Fruit fly (Drosophila melanogaster) whole organism, embryonic: Measurements from ENCODE around the gene NK7.1.

Experiments used
- ATbp ChIP-seq: fragments of 200-800 bp; sonication (Bioruptor generic); optimal IDR thresholded peaks from 2 replicates; lab custom pipeline; 2017; ENCODE audit warnings: missing biosample characterization, mild to moderate bottlenecking, missing genetic modification characterization, missing genetic modification reagents
- Aef1 ChIP-seq: fragments of 200-800 bp; sonication (Bioruptor generic); IDR thresholded peaks from 3 replicates; pipeline ENCODE4 v1.3.6; 2022; ENCODE audit warnings: missing biosample characterization, missing genetic modification characterization
- Bdp1 ChIP-seq: fragments of 200-800 bp; sonication (Bioruptor generic); optimal IDR thresholded peaks from 3 replicates; lab custom pipeline; 2016; ENCODE audit warnings: missing biosample characterization, missing genetic modification characterization
- Bgb ChIP-seq: fragments of 200-800 bp; sonication (Bioruptor generic); IDR thresholded peaks from 2 replicates; pipeline ENCODE4 v1.3.6; 2022; ENCODE audit warnings: missing biosample characterization, missing genetic modification characterization; ENCODE audit not compliant: partially characterized antibody
- CG10267 ChIP-seq: fragments of 200-800 bp; sonication (Bioruptor generic); optimal IDR thresholded peaks from 2 replicates; lab custom pipeline; 2018; ENCODE audit warnings: missing biosample characterization, mild to moderate bottlenecking, missing genetic modification characterization, moderate library complexity
- CG11247 ChIP-seq: fragments of 200-800 bp; sonication (Bioruptor generic); IDR thresholded peaks from 2 replicates; pipeline ENCODE4 v1.3.6; 2022; ENCODE audit warnings: missing biosample characterization, missing genetic modification characterization
- CG14050 ChIP-seq: fragments of 200-800 bp; sonication (Bioruptor generic); IDR thresholded peaks from 3 replicates; pipeline ENCODE4 v1.3.6; 2022; ENCODE audit warnings: missing biosample characterization, missing genetic modification characterization
- CG14441 ChIP-seq: fragments of 200-800 bp; sonication (Bioruptor generic); IDR thresholded peaks from 2 replicates; pipeline ENCODE4 v1.3.6; 2022; ENCODE audit warnings: missing biosample characterization, missing genetic modification characterization
- CG14965 ChIP-seq: fragments of 200-800 bp; sonication (Bioruptor generic); optimal IDR thresholded peaks from 2 replicates; lab custom pipeline; 2016; ENCODE audit warnings: missing biosample characterization, missing genetic modification characterization, borderline replicate concordance
- CG16813 ChIP-seq: fragments of 200-800 bp; sonication (Bioruptor generic); IDR thresholded peaks from 3 replicates; pipeline ENCODE4 v1.3.6; 2022; ENCODE audit warnings: missing biosample characterization, missing genetic modification characterization; ENCODE audit not compliant: partially characterized antibody
- CG18764 ChIP-seq: fragments of 200-800 bp; sonication (Bioruptor generic); optimal IDR thresholded peaks from 3 replicates; lab custom pipeline; 2016; ENCODE audit warnings: missing biosample characterization, missing genetic modification characterization
- CG31388 ChIP-seq: fragments of 200-800 bp; sonication (Bioruptor generic); optimal IDR thresholded peaks from 2 replicates; lab custom pipeline; 2016; ENCODE audit warnings: missing biosample characterization, missing genetic modification characterization
- CG34376 ChIP-seq: fragments of 200-800 bp; sonication (Bioruptor generic); optimal IDR thresholded peaks from 2 replicates; lab custom pipeline; 2018; ENCODE audit warnings: missing biosample characterization, mild to moderate bottlenecking, missing genetic modification characterization
- CG4282 ChIP-seq: fragments of 200-800 bp; sonication (Bioruptor generic); optimal IDR thresholded peaks from 2 replicates; lab custom pipeline; 2016; ENCODE audit warnings: missing biosample characterization, missing genetic modification characterization
- CG5245 ChIP-seq: fragments of 200-800 bp; sonication (Bioruptor generic); optimal IDR thresholded peaks from 3 replicates; lab custom pipeline; 2016; ENCODE audit warnings: missing biosample characterization, missing genetic modification characterization
- CG8924 ChIP-seq: fragments of 200-800 bp; optimal IDR thresholded peaks from 3 replicates; lab custom pipeline; 2019; ENCODE audit warnings: missing biosample characterization, mild to moderate bottlenecking, missing genetic modification characterization, moderate library complexity
- CG9437 ChIP-seq: fragments of 200-800 bp; sonication (Bioruptor generic); optimal IDR thresholded peaks from 2 replicates; lab custom pipeline; 2018; ENCODE audit warnings: missing biosample characterization, mild to moderate bottlenecking, missing genetic modification characterization
- CG9932 ChIP-seq: fragments of 200-800 bp; sonication (Bioruptor generic); IDR thresholded peaks from 2 replicates; pipeline ENCODE4 v1.3.6; 2022; ENCODE audit warnings: missing biosample characterization, missing genetic modification characterization
- Dll ChIP-seq: fragments of 200-800 bp; sonication (Bioruptor generic); IDR thresholded peaks from 4 replicates; pipeline ENCODE4 v1.3.6; 2022; ENCODE audit warnings: missing biosample characterization, missing genetic modification characterization; ENCODE audit not compliant: partially characterized antibody
- Doc3 ChIP-seq: fragments of 200-800 bp; sonication (Bioruptor generic); IDR thresholded peaks from 3 replicates; pipeline ENCODE4 v1.3.6; 2022; ENCODE audit warnings: missing biosample characterization, missing genetic modification characterization; ENCODE audit not compliant: partially characterized antibody
- Dref ChIP-seq: fragments of 200-800 bp; sonication (Bioruptor generic); IDR thresholded peaks from 2 replicates; pipeline ENCODE4 v1.3.6; 2022; ENCODE audit warnings: missing biosample characterization, missing genetic modification characterization
- Ets97D ChIP-seq: fragments of 200-800 bp; sonication (Bioruptor generic); optimal IDR thresholded peaks from 3 replicates; lab custom pipeline; 2016; ENCODE audit warnings: missing biosample characterization, missing genetic modification characterization
- Hr3 ChIP-seq: fragments of 200-800 bp; sonication (Bioruptor generic); optimal IDR thresholded peaks from 3 replicates; lab custom pipeline; 2016; ENCODE audit warnings: missing biosample characterization, missing genetic modification characterization
- Hr51 ChIP-seq, 2 experiments: fragments of 200-800 bp; sonication (Bioruptor generic); optimal IDR thresholded peaks; 2 replicates in 1 of 2; 3 replicates in 1 of 2; lab custom pipeline; 2016 to 2018; ENCODE audit warnings: missing biosample characterization in 2 of 2, missing genetic modification characterization in 2 of 2, mild to moderate bottlenecking in 1 of 2, moderate library complexity in 1 of 2
- Lpt ChIP-seq: fragments of >200 bp; optimal IDR thresholded peaks from 2 replicates; lab custom pipeline; 2018; ENCODE audit warnings: missing biosample characterization, missing genetic modification characterization
- Scr ChIP-seq: fragments of 200-800 bp; sonication (Bioruptor generic); IDR thresholded peaks from 2 replicates; pipeline ENCODE4 v1.3.6; 2022; ENCODE audit warnings: missing biosample characterization, missing genetic modification characterization; ENCODE audit not compliant: partially characterized antibody
- TFAM ChIP-seq: fragments of 200-800 bp; sonication (Bioruptor generic); optimal IDR thresholded peaks from 2 replicates; lab custom pipeline; 2017; ENCODE audit warnings: missing biosample characterization, missing genetic modification characterization, inconsistent platforms
- YL-1 ChIP-seq: fragments of 200-800 bp; sonication (Bioruptor generic); optimal IDR thresholded peaks from 3 replicates; lab custom pipeline; 2017; ENCODE audit warnings: missing biosample characterization, mild to moderate bottlenecking, missing genetic modification characterization
- abd-A ChIP-seq: fragments of 200-800 bp; sonication (Bioruptor generic); optimal IDR thresholded peaks from 3 replicates; lab custom pipeline; 2019; ENCODE audit warnings: missing biosample characterization, mild to moderate bottlenecking, missing genetic modification characterization, moderate library complexity
- cad ChIP-seq: fragments of >200 bp; optimal IDR thresholded peaks from 2 replicates; lab custom pipeline; 2017; ENCODE audit warnings: missing biosample characterization, missing genetic modification characterization
- danr ChIP-seq: fragments of 200-800 bp; sonication (Bioruptor generic); IDR thresholded peaks from 2 replicates; pipeline ENCODE4 v1.3.6; 2022; ENCODE audit warnings: missing biosample characterization, missing genetic modification characterization
- dati ChIP-seq: fragments of 200-800 bp; sonication (Bioruptor generic); IDR thresholded peaks from 2 replicates; pipeline ENCODE4 v1.3.6; 2022; ENCODE audit warnings: missing biosample characterization, missing genetic modification characterization
- eyg ChIP-seq: fragments of 200-800 bp; sonication (Bioruptor generic); optimal IDR thresholded peaks from 3 replicates; lab custom pipeline; 2016; ENCODE audit warnings: missing biosample characterization, missing genetic modification characterization
- fd64A ChIP-seq: fragments of 200-800 bp; sonication (Bioruptor generic); optimal IDR thresholded peaks from 3 replicates; lab custom pipeline; 2018; ENCODE audit warnings: missing biosample characterization, mild to moderate bottlenecking, missing genetic modification characterization
- fd96Cb ChIP-seq: fragments of 200-800 bp; sonication (Bioruptor generic); optimal IDR thresholded peaks from 2 replicates; lab custom pipeline; 2018; ENCODE audit warnings: missing biosample characterization, mild to moderate bottlenecking, missing genetic modification characterization, moderate library complexity
- gro ChIP-seq: fragments of 200-800 bp; sonication (Bioruptor generic); optimal IDR thresholded peaks from 2 replicates; lab custom pipeline; 2016; ENCODE audit warnings: missing biosample characterization, missing genetic modification characterization
- nau ChIP-seq: fragments of 200-800 bp; sonication (Bioruptor generic); optimal IDR thresholded peaks from 3 replicates; lab custom pipeline; 2017; ENCODE audit warnings: missing biosample characterization, mild to moderate bottlenecking, missing genetic modification characterization, missing genetic modification reagents
- nerfin-2 ChIP-seq: fragments of 200-800 bp; sonication (Bioruptor generic); IDR thresholded peaks from 2 replicates; pipeline ENCODE4 v1.3.6; 2022; ENCODE audit warnings: missing biosample characterization, missing genetic modification characterization; ENCODE audit not compliant: partially characterized antibody
- otp ChIP-seq: fragments of 200-800 bp; sonication (Bioruptor generic); IDR thresholded peaks from 3 replicates; pipeline ENCODE4, ENCODE4 v1.3.6; 2022; ENCODE audit warnings: missing biosample characterization, missing genetic modification characterization
- pan ChIP-seq, 4 experiments: fragments of >200 bp in 3 of 4; fragments of 200-800 bp in 1 of 4; sonication (Bioruptor generic) in 1 of 4; optimal IDR thresholded peaks in 3 of 4; IDR thresholded peaks in 1 of 4; 2 replicates each; pipeline versions ENCODE4 v1.3.6 to Lab custom; 2017 to 2022; ENCODE audit warnings: missing biosample characterization in 2 of 4, missing genetic modification characterization in 2 of 4, mixed read lengths in 1 of 4
- slou ChIP-seq: fragments of 200-800 bp; sonication (Bioruptor generic); optimal IDR thresholded peaks from 3 replicates; lab custom pipeline; 2016; ENCODE audit warnings: missing biosample characterization, missing genetic modification characterization
- sr ChIP-seq: fragments of 200-800 bp; sonication (Bioruptor generic); IDR thresholded peaks from 3 replicates; pipeline ENCODE4 v1.3.6; 2022; ENCODE audit warnings: missing biosample characterization, missing genetic modification characterization
- trem ChIP-seq: fragments of 200-800 bp; optimal IDR thresholded peaks from 3 replicates; lab custom pipeline; 2019; ENCODE audit warnings: missing biosample characterization, mild to moderate bottlenecking, missing genetic modification characterization, moderate library complexity
- unc-4 ChIP-seq: fragments of 200-800 bp; sonication (Bioruptor generic); IDR thresholded peaks from 2 replicates; pipeline ENCODE4 v1.3.6; 2022; ENCODE audit warnings: missing biosample characterization, missing genetic modification characterization; ENCODE audit not compliant: partially characterized antibody
- unpg ChIP-seq: fragments of 200-800 bp; sonication (Bioruptor generic); optimal IDR thresholded peaks from 3 replicates; lab custom pipeline; 2018; ENCODE audit warnings: missing biosample characterization, mild to moderate bottlenecking, missing genetic modification characterization, moderate library complexity
- vfl ChIP-seq: fragments of 200-800 bp; sonication (Bioruptor generic); optimal IDR thresholded peaks from 2 replicates; lab custom pipeline; 2016; ENCODE audit warnings: missing biosample characterization, missing genetic modification characterization
- wek ChIP-seq: fragments of 200-800 bp; sonication (Bioruptor generic); optimal IDR thresholded peaks from 3 replicates; lab custom pipeline; 2018; ENCODE audit warnings: missing biosample characterization, mild to moderate bottlenecking, missing genetic modification characterization, moderate library complexity
- wor ChIP-seq: fragments of 200-800 bp; sonication (Bioruptor generic); IDR thresholded peaks from 2 replicates; pipeline ENCODE4 v1.3.6; 2022; ENCODE audit warnings: missing biosample characterization, missing genetic modification characterization

NK7.1 gene

DNA sequence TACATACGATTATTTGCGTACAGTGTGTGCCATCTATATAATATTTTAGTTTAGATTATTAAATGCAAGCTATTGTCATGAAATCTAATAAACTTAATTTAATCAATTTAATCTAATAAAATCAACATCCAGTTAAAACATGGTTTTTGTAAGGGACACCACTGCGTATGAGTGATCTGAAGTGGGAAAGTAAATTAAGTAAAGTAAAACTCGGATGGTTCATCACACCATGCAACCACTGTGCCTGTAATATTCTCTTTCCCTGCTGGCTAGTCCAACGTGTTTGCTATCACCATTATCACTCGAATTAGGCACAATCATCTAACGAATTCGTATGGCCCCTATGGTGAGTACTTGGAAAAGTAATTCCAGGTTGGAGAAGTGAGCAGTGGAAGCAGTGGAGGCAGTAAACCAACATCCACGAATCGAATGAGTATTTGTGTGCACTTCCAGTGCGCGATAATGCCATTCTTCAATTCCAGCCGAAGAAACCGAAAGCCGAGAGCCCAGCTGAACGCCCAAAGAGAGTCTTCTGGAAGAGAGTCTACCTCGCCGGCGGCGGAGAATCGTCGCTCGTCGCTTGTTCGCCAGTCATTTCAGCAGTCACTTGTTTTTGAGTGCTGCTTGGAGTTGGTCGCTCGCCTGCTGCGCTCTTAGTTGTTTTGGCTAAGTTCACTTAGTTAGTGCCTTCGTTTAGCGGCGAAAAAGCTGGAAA, 83.9 kb downstream of the NK7.1 start, which contains the start of gene red (continued):
- TF ChIP-seq wek (peak; percentile 26), CG4282 (GFP tag; lab: Kevin White, UChicago) (no peak), danr (GFP tag; lab: Robert Waterston, UW) (peak; percentile 58; the same call in 1 of the 2 replicates), CG14441 (peak; percentile 71; the same call in 1 of the 2 replicates), Scr (GFP tag; lab: Robert Waterston, UW) (no peak), cad (GFP tag; lab: Kevin White, UChicago) (no peak), nerfin-2 (GFP tag; lab: Robert Waterston, UW) (no peak), Ets97D (peak; percentile 0), CG10267 (tag; lab: Kevin White, UChicago) (peak; percentile 49), Lpt (GFP tag; lab: Kevin White, UChicago) (no peak), otp (GFP tag; lab: Robert Waterston, UW) (peak; percentile 75; the same call in 2 of the 3 replicates), unc-4 (peak; percentile 47), dati (GFP tag; lab: Robert Waterston, UW) (peak; percentile 49; the same call in 1 of the 2 replicates), TFAM (GFP tag; lab: Kevin White, UChicago) (no peak), nau (GFP tag; lab: Kevin White, UChicago) (peak; percentile 43), eyg (GFP tag; lab: Kevin White, UChicago) (no peak), YL-1 (peak; percentile 37), CG9437 (GFP tag; lab: Kevin White, UChicago) (peak; percentile 66), CG16813 (GFP tag; lab: Robert Waterston, UW) (no peak), CG34376 (peak; percentile 98), fd64A (GFP tag; lab: Kevin White, UChicago) (peak; percentile 45), Bgb (no peak), CG5245 (GFP tag; lab: Kevin White, UChicago) (peak; percentile 53), fd96Cb (tag; lab: Kevin White, UChicago) (peak; percentile 63), Doc3 (GFP tag; lab: Robert Waterston, UW) (no peak), slou (GFP tag; lab: Kevin White, UChicago) (no peak), gro (GFP tag; lab: Kevin White, UChicago) (peak; percentile 58), Hr3 (peak; percentile 64), unpg (peak; percentile 66), Hr51 (GFP tag; optimal IDR thresholded peaks at IDR 0.05; lab: Kevin White, UChicago) (peak; percentile 47 to 84), CG9932 (GFP tag; lab: Robert Waterston, UW) (peak; percentile 75), CG14965 (no peak), Aef1 (GFP tag; lab: Robert Waterston, UW) (peak; percentile 63), ATbp (peak; percentile 63), CG8924 (tag; lab: Kevin White, UChicago) (peak; percentile 79), CG18764 (GFP tag; lab: Kevin White, UChicago) (peak; percentile 16), CG14050 (GFP tag; lab: Robert Waterston, UW) (peak; percentile 39; the same call in 2 of the 3 replicates), CG31388 (GFP tag; lab: Kevin White, UChicago) (peak; percentile 0), vfl (no peak), pan (optimal IDR thresholded peaks at IDR 0.05; lab: Kevin White, UChicago) (no peak), pan (GFP tag; optimal IDR thresholded peaks at IDR 0.05 in 1 of 2, IDR thresholded peaks at IDR 0.05 in 1 of 2) (peak in 1 of 2 experiments; percentile 79), Dref (GFP tag; lab: Robert Waterston, UW) (no peak), wor (GFP tag; lab: Robert Waterston, UW) (peak; percentile 25; the same call in 1 of the 2 replicates), sr (GFP tag; lab: Robert Waterston, UW) (no peak), Bdp1 (GFP tag; lab: Kevin White, UChicago) (peak; percentile 47), abd-A (tag; lab: Kevin White, UChicago) (peak; percentile 35), trem (tag; lab: Kevin White, UChicago) (peak; percentile 53), Dll (no peak), CG11247 (0 out of 2 replicates have a peak, but pooled peaks have one; percentile 13)
